Worm (Caenorhabditis elegans) whole organism, L4 larva: ENCODE data around the gene F59A6.4.

ENCODE experiments used
- F10B5.3 ChIP-seq: sonication (generic microtip); optimal IDR thresholded peaks from 2 replicates; lab custom pipeline; 2016; ENCODE audit warnings: mild to moderate bottlenecking, missing genetic modification characterization, missing compliant biosample characterization
- ZK546.5 ChIP-seq, 2 experiments: sonication (generic microtip); optimal IDR thresholded peaks; 2 replicates each; lab custom pipeline; 2017; ENCODE audit warnings: missing biosample characterization in 2 of 2, missing genetic modification characterization in 2 of 2
- aha-1 ChIP-seq: fragments of 150-350 bp; peaks from one replicate; lab custom pipeline; 2014; ENCODE audit warnings: missing biosample characterization, missing genetic modification characterization
- attf-4 ChIP-seq: sonication (generic microtip); optimal IDR thresholded peaks from 3 replicates; lab custom pipeline; 2017; ENCODE audit warnings: missing biosample characterization, missing genetic modification characterization
- ceh-20 ChIP-seq: fragments of 200-800 bp; sonication (Bioruptor generic); IDR thresholded peaks from 2 replicates; pipeline ENCODE4 v1.3.6; 2022; ENCODE audit warnings: missing genetic modification reagents, missing genetic modification characterization, missing compliant biosample characterization
- ceh-32 ChIP-seq: sonication (generic microtip); optimal IDR thresholded peaks from 2 replicates; lab custom pipeline; 2016; ENCODE audit warnings: mild to moderate bottlenecking, missing genetic modification characterization, missing compliant biosample characterization; ENCODE audit not compliant: poor library complexity
- ceh-44 ChIP-seq: fragments of 200-800 bp; sonication (Bioruptor generic); IDR thresholded peaks from 2 replicates; pipeline ENCODE4 v1.3.6; 2022; ENCODE audit warnings: missing genetic modification reagents, missing genetic modification characterization, missing compliant biosample characterization
- ceh-62 ChIP-seq: sonication (generic microtip); optimal IDR thresholded peaks from 2 replicates; lab custom pipeline; 2017; ENCODE audit warnings: missing biosample characterization, missing genetic modification characterization
- ces-1 ChIP-seq: fragments of 150-350 bp; sonication (generic microtip); optimal IDR thresholded peaks from 4 replicates; lab custom pipeline; 2014; ENCODE audit warnings: missing biosample characterization, missing genetic modification reagents, missing genetic modification characterization
- ctbp-1 ChIP-seq: fragments of 200-800 bp; sonication (Bioruptor generic); IDR thresholded peaks from 2 replicates; pipeline ENCODE4 v1.3.6; 2022; ENCODE audit warnings: missing genetic modification reagents, missing genetic modification characterization, missing compliant biosample characterization
- daf-8 ChIP-seq: fragments of 200-800 bp; sonication (Bioruptor generic); IDR thresholded peaks from 2 replicates; pipeline ENCODE4 v1.3.6; 2022; ENCODE audit warnings: missing genetic modification characterization, missing compliant biosample characterization
- dmd-6 ChIP-seq: fragments of 200-800 bp; sonication (Bioruptor generic); IDR thresholded peaks from 2 replicates; pipeline ENCODE4 v1.3.6; 2022; ENCODE audit warnings: missing genetic modification reagents, missing genetic modification characterization, missing compliant biosample characterization
- dmd-9 ChIP-seq: fragments of 200-800 bp; sonication (Bioruptor generic); IDR thresholded peaks from 2 replicates; pipeline ENCODE4 v1.3.6; 2022; ENCODE audit warnings: missing genetic modification reagents, missing genetic modification characterization, missing compliant biosample characterization
- dve-1 ChIP-seq: sonication (generic microtip); optimal IDR thresholded peaks from 2 replicates; lab custom pipeline; 2017; ENCODE audit warnings: antibody characterized with exemption, mild to moderate bottlenecking, missing genetic modification characterization, missing compliant biosample characterization; ENCODE audit not compliant: insufficient read depth
- fkh-10 ChIP-seq: fragments of 150-350 bp; optimal IDR thresholded peaks from 2 replicates; lab custom pipeline; 2014; ENCODE audit warnings: missing biosample characterization, missing genetic modification reagents, missing genetic modification characterization
- hif-1 ChIP-seq, 2 experiments: sonication (generic microtip); optimal IDR thresholded peaks; 2 replicates each; lab custom pipeline; 2016 to 2017; ENCODE audit warnings: missing compliant biosample characterization in 2 of 2, missing genetic modification characterization in 2 of 2, missing genetic modification reagents in 2 of 2, missing genotype in 2 of 2, mild to moderate bottlenecking in 1 of 2
- hlh-11 ChIP-seq: fragments of 200-800 bp; sonication (Bioruptor generic); optimal IDR thresholded peaks from 2 replicates; lab custom pipeline; 2018; ENCODE audit warnings: mild to moderate bottlenecking, missing genetic modification characterization, missing compliant biosample characterization
- hlh-30 ChIP-seq: sonication (generic microtip); optimal IDR thresholded peaks from 2 replicates; lab custom pipeline; 2017; ENCODE audit warnings: antibody characterized with exemption, mild to moderate bottlenecking, missing genetic modification characterization, missing compliant biosample characterization; ENCODE audit not compliant: insufficient read depth
- lin-38 ChIP-seq: fragments of 200-800 bp; sonication (Bioruptor generic); IDR thresholded peaks from 2 replicates; pipeline ENCODE4 v1.3.6; 2022; ENCODE audit warnings: missing genetic modification reagents, missing genetic modification characterization, missing compliant biosample characterization
- lsy-2 ChIP-seq, 2 experiments: fragments of 150-350 bp in 1 of 2; sonication (generic microtip) in 1 of 2; optimal IDR thresholded peaks; 2 replicates each; lab custom pipeline; 2014 to 2017; ENCODE audit warnings: missing biosample characterization in 2 of 2, missing genetic modification characterization in 2 of 2
- mdl-1 ChIP-seq, 2 experiments: fragments of 150-350 bp in 1 of 2; sonication (generic microtip) in 1 of 2; optimal IDR thresholded peaks; 2 replicates each; lab custom pipeline; 2014 to 2017; ENCODE audit warnings: missing biosample characterization in 2 of 2, missing genetic modification characterization in 2 of 2
- mes-2 ChIP-seq: sonication (generic microtip); optimal IDR thresholded peaks from 2 replicates; lab custom pipeline; 2016; ENCODE audit warnings: missing genotype, mild to moderate bottlenecking, missing genetic modification characterization, missing compliant biosample characterization; ENCODE audit not compliant: poor library complexity, severe bottlenecking
- mxl-3 ChIP-seq: fragments of 200-800 bp; sonication (Bioruptor generic); optimal IDR thresholded peaks from 2 replicates; lab custom pipeline; 2018; ENCODE audit warnings: mild to moderate bottlenecking, missing genetic modification characterization, missing compliant biosample characterization
- nhr-111 ChIP-seq: fragments of 200-800 bp; sonication (Bioruptor generic); optimal IDR thresholded peaks from 2 replicates; lab custom pipeline; 2018; ENCODE audit warnings: mild to moderate bottlenecking, missing genetic modification characterization, missing compliant biosample characterization
- nhr-25 ChIP-seq: sonication (generic microtip); optimal IDR thresholded peaks from 2 replicates; lab custom pipeline; 2017; ENCODE audit warnings: missing genetic modification characterization, mild to moderate bottlenecking, missing compliant biosample characterization, antibody characterized with exemption, moderate library complexity, borderline replicate concordance; ENCODE audit not compliant: insufficient read depth
- nhr-28 ChIP-seq: fragments of 150-350 bp; optimal IDR thresholded peaks from 2 replicates; lab custom pipeline; 2014; ENCODE audit warnings: missing biosample characterization, missing genetic modification characterization
- nhr-41 ChIP-seq: fragments of 200-800 bp; sonication (Bioruptor generic); IDR thresholded peaks from 2 replicates; pipeline ENCODE4 v1.3.6; 2022; ENCODE audit warnings: missing genetic modification reagents, missing genetic modification characterization, missing compliant biosample characterization
- nhr-6 ChIP-seq: fragments of 150-350 bp; optimal IDR thresholded peaks from 2 replicates; lab custom pipeline; 2014; ENCODE audit warnings: missing biosample characterization, missing genetic modification characterization
- nhr-76 ChIP-seq: fragments of 150-350 bp; optimal IDR thresholded peaks from 2 replicates; lab custom pipeline; 2014; ENCODE audit warnings: missing biosample characterization, missing genetic modification characterization
- php-3 ChIP-seq: fragments of 200-800 bp; sonication (Bioruptor generic); IDR thresholded peaks from 2 replicates; pipeline ENCODE4 v1.3.6; 2022; ENCODE audit warnings: missing genetic modification reagents, missing genetic modification characterization, missing compliant biosample characterization
- sdz-12 ChIP-seq: fragments of 200-800 bp; sonication (Bioruptor generic); optimal IDR thresholded peaks from 2 replicates; lab custom pipeline; 2018; ENCODE audit warnings: mild to moderate bottlenecking, missing genetic modification characterization, missing compliant biosample characterization
- spr-3 ChIP-seq: fragments of 200-800 bp; sonication (Bioruptor generic); optimal IDR thresholded peaks from 2 replicates; lab custom pipeline; 2018; ENCODE audit warnings: mild to moderate bottlenecking, missing genetic modification characterization, missing compliant biosample characterization
- unc-130 ChIP-seq: sonication (generic microtip); optimal IDR thresholded peaks from 2 replicates; lab custom pipeline; 2016; ENCODE audit warnings: missing genetic modification reagents, missing genetic modification characterization, missing compliant biosample characterization
- unc-39 ChIP-seq: sonication (generic microtip); optimal IDR thresholded peaks from 2 replicates; lab custom pipeline; 2017; ENCODE audit warnings: missing biosample characterization, missing genetic modification characterization
- unc-62 ChIP-seq, 3 experiments: fragments of 150-350 bp in 1 of 3; sonication (generic microtip); optimal IDR thresholded peaks in 2 of 3; peaks in 1 of 3; 1 replicate in 1 of 3; 2 replicates in 2 of 3; lab custom pipeline; 2014 to 2017; ENCODE audit warnings: missing biosample characterization in 3 of 3, missing genetic modification characterization in 3 of 3, missing genetic modification reagents in 3 of 3, missing genotype in 1 of 3
- zfp-2 ChIP-seq: sonication (generic microtip); optimal IDR thresholded peaks from 2 replicates; lab custom pipeline; 2016; ENCODE audit warnings: mild to moderate bottlenecking, missing genetic modification characterization, missing compliant biosample characterization
- zip-2 ChIP-seq: fragments of 150-350 bp; optimal IDR thresholded peaks from 2 replicates; lab custom pipeline; 2014; ENCODE audit warnings: missing biosample characterization, missing genetic modification characterization

The F59A6.4 gene

ce11 chrII:5040631-5041156 is 35.8 kb downstream of the F59A6.4 start, which contains the start of gene F33G12.7:
Gene F33G12.7 (minus strand): TSS chrII:5040681.
- TF ChIP-seq lin-38 (GFP tag; lab: Robert Waterston, UW) (peak; percentile 31; the same call in 1 of the 2 replicates), F10B5.3 (tag; lab: Kevin White, UChicago) (no peak), nhr-76 (tag; lab: Kevin White, UChicago) (no peak), lsy-2 (tag; optimal IDR thresholded peaks at IDR 0.05; lab: Kevin White, UChicago) (peak in 1 of 2 experiments; percentile 33)

- TF ChIP-seq lsy-2 (tag; optimal IDR thresholded peaks at IDR 0.05; lab: Kevin White, UChicago) (peak in 1 of 2 experiments; percentile 38), fkh-10 (GFP tag; lab: Kevin White, UChicago) (peak; percentile 9), unc-62 (GFP tag; optimal IDR thresholded peaks at IDR 0.05 in 1 of 2; lab: Kevin White, UChicago) (peak in 1 of 2 experiments; percentile 85), unc-62 (tag; optimal IDR thresholded peaks at IDR 0.05; lab: Kevin White, UChicago) (no peak), unc-130 (GFP tag; lab: Kevin White, UChicago) (no peak)
Observed at ce11 chrII:5042381-5042930, 37.6 kb downstream of the F59A6.4 start.

ce11 chrII:5046209-5047200 is 41.6 kb downstream of the F59A6.4 start:
- TF ChIP-seq nhr-25 (tag; lab: Kevin White, UChicago): no peak
- no peak for TF ChIP-seq nhr-41
- TF ChIP-seq lsy-2 (tag; optimal IDR thresholded peaks at IDR 0.05; lab: Kevin White, UChicago): peak in 1 of 2 experiments; percentile 22
- peak in 1 of 2 experiments; percentile 18 for TF ChIP-seq mdl-1 (tag; optimal IDR thresholded peaks at IDR 0.05; lab: Kevin White, UChicago)
- no peak for TF ChIP-seq unc-39 (tag; lab: Kevin White, UChicago)
- peak; percentile 57 for TF ChIP-seq ces-1 (GFP tag; lab: Kevin White, UChicago)
- peak; percentile 51 for TF ChIP-seq hlh-30 (tag; lab: Kevin White, UChicago)
- TF ChIP-seq php-3 (GFP tag; lab: Robert Waterston, UW): no peak
- TF ChIP-seq ZK546.5 (tag; optimal IDR thresholded peaks at IDR 0.05; lab: Kevin White, UChicago): no peak
- peak in 1 of 2 experiments; percentile 81 for TF ChIP-seq unc-62 (GFP tag; optimal IDR thresholded peaks at IDR 0.05 in 1 of 2; lab: Kevin White, UChicago)
- TF ChIP-seq unc-62 (tag; optimal IDR thresholded peaks at IDR 0.05; lab: Kevin White, UChicago): no peak
- no peak for TF ChIP-seq ctbp-1 (GFP tag; lab: Robert Waterston, UW)
- TF ChIP-seq dve-1 (tag; lab: Kevin White, UChicago): no peak
- TF ChIP-seq ceh-62 (tag; lab: Kevin White, UChicago): no peak
- no peak for TF ChIP-seq ceh-32 (tag; lab: Kevin White, UChicago)
- TF ChIP-seq ceh-44 (GFP tag; lab: Robert Waterston, UW): no peak
- peak; percentile 77 for TF ChIP-seq fkh-10 (GFP tag; lab: Kevin White, UChicago)
- TF ChIP-seq attf-4 (tag; lab: Kevin White, UChicago): no peak

ce11 chrII:5047279-5047678 is 42.4 kb downstream of the F59A6.4 start:
- TF ChIP-seq zip-2 (tag; lab: Kevin White, UChicago): no peak
- peak; percentile 70 for TF ChIP-seq aha-1 (tag; lab: Kevin White, UChicago)
- peak; percentile 2 for TF ChIP-seq dve-1 (tag; lab: Kevin White, UChicago)
- TF ChIP-seq lsy-2 (tag; optimal IDR thresholded peaks at IDR 0.05; lab: Kevin White, UChicago): peak in 1 of 2 experiments; percentile 40
- no peak for TF ChIP-seq spr-3
- peak; percentile 90 for TF ChIP-seq mxl-3 (GFP tag; lab: Kevin White, UChicago)
- no peak for TF ChIP-seq ceh-20
- TF ChIP-seq daf-8 (GFP tag; lab: Robert Waterston, UW): no peak
- TF ChIP-seq unc-62 (GFP tag; optimal IDR thresholded peaks at IDR 0.05 in 1 of 2; lab: Kevin White, UChicago): no peak
- no peak for TF ChIP-seq unc-62 (tag; optimal IDR thresholded peaks at IDR 0.05; lab: Kevin White, UChicago)
- TF ChIP-seq sdz-12: no peak
- TF ChIP-seq dmd-9 (GFP tag; lab: Robert Waterston, UW): no peak
- peak; percentile 65 for TF ChIP-seq hlh-30 (tag; lab: Kevin White, UChicago)
- peak; percentile 33 for TF ChIP-seq nhr-25 (tag; lab: Kevin White, UChicago)
- TF ChIP-seq nhr-111 (GFP tag; lab: Kevin White, UChicago): no peak
- no peak for TF ChIP-seq hif-1 (tag; optimal IDR thresholded peaks at IDR 0.05; lab: Kevin White, UChicago)
- TF ChIP-seq zfp-2 (tag; lab: Kevin White, UChicago): no peak
- peak; percentile 14; the same call in 1 of the 2 replicates for TF ChIP-seq dmd-6 (GFP tag; lab: Robert Waterston, UW)
- TF ChIP-seq hlh-11: peak; percentile 64
- TF ChIP-seq mdl-1 (tag; optimal IDR thresholded peaks at IDR 0.05; lab: Kevin White, UChicago): peak; percentile 34 to 63
- TF ChIP-seq nhr-28 (tag; lab: Kevin White, UChicago): peak; percentile 54
- TF ChIP-seq nhr-6 (tag; lab: Kevin White, UChicago): peak; percentile 74
- peak; percentile 4 for TF ChIP-seq mes-2 (tag; lab: Kevin White, UChicago)
